Worm (Caenorhabditis elegans) whole organism, L2 larva: ENCODE data around the gene ifas-3.

Source experiments
- ama-1 ChIP-seq: fragments of 150-350 bp; optimal IDR thresholded peaks from 2 replicates; lab custom pipeline; 2018; ENCODE audit warnings: inconsistent platforms
- lin-13 ChIP-seq: fragments of 150-350 bp; optimal IDR thresholded peaks from 2 replicates; lab custom pipeline; 2014; ENCODE audit warnings: missing biosample characterization, missing genetic modification reagents, missing genetic modification characterization
- lin-39 ChIP-seq: fragments of 150-350 bp; optimal IDR thresholded peaks from 2 replicates; lab custom pipeline; 2014; ENCODE audit warnings: missing biosample characterization, missing genetic modification reagents, missing genetic modification characterization
- nhr-12 ChIP-seq: fragments of 150-350 bp; optimal IDR thresholded peaks from 2 replicates; lab custom pipeline; 2014; ENCODE audit warnings: missing biosample characterization, missing genetic modification characterization
- nhr-25 ChIP-seq: fragments of 150-350 bp; sonication (generic microtip); optimal IDR thresholded peaks from 3 replicates; lab custom pipeline; 2014; ENCODE audit warnings: missing biosample characterization, missing genetic modification characterization
- nhr-6 ChIP-seq: fragments of 150-350 bp; optimal IDR thresholded peaks from 2 replicates; lab custom pipeline; 2014; ENCODE audit warnings: missing biosample characterization, missing genetic modification characterization
- peb-1 ChIP-seq: fragments of 150-350 bp; optimal IDR thresholded peaks from 2 replicates; lab custom pipeline; 2014; ENCODE audit warnings: missing biosample characterization, missing genetic modification characterization
- sem-4 ChIP-seq: fragments of 150-350 bp; optimal IDR thresholded peaks from 2 replicates; lab custom pipeline; 2014; ENCODE audit warnings: missing biosample characterization, missing genetic modification reagents, missing genetic modification characterization
- sma-3 ChIP-seq: sonication (generic microtip); optimal IDR thresholded peaks from 2 replicates; lab custom pipeline; 2016; ENCODE audit warnings: missing genetic modification reagents, missing genetic modification characterization, missing compliant biosample characterization
- snpc-4 ChIP-seq: fragments of 150-350 bp; optimal IDR thresholded peaks from 2 replicates; lab custom pipeline; 2014; ENCODE audit warnings: missing biosample characterization, missing genetic modification characterization
- unc-39 ChIP-seq: fragments of 150-350 bp; optimal IDR thresholded peaks from 2 replicates; lab custom pipeline; 2014; ENCODE audit warnings: missing biosample characterization, missing genetic modification characterization
- unc-62 ChIP-seq: fragments of 150-350 bp; optimal IDR thresholded peaks from 2 replicates; lab custom pipeline; 2014; ENCODE audit warnings: missing biosample characterization, missing genetic modification reagents, missing genetic modification characterization
- zag-1 ChIP-seq: fragments of 150-350 bp; optimal IDR thresholded peaks from 2 replicates; lab custom pipeline; 2014; ENCODE audit warnings: missing biosample characterization, missing genetic modification characterization

- TF ChIP-seq zag-1 (tag; lab: Kevin White, UChicago) (no peak), ama-1 (lab: Kevin White, UChicago) (no peak), unc-39 (tag; lab: Kevin White, UChicago) (no peak), nhr-25 (no peak), lin-39 (tag; lab: Kevin White, UChicago) (no peak), peb-1 (tag; lab: Kevin White, UChicago) (no peak), nhr-6 (tag; lab: Kevin White, UChicago) (no peak), lin-13 (GFP tag; lab: Kevin White, UChicago) (no peak), sma-3 (GFP tag; lab: Kevin White, UChicago) (no peak), sem-4 (tag; lab: Kevin White, UChicago) (no peak), unc-62 (GFP tag; lab: Kevin White, UChicago) (no peak), nhr-12 (tag; lab: Kevin White, UChicago) (no peak), snpc-4 (tag; lab: Kevin White, UChicago) (no peak)
These were observed 42.4 kb downstream of the ifas-3 start for ce11 chrIV:15908251-15908650.
